Fruit fly (Drosophila melanogaster): ENCODE results near the gene Fntb.

The Fntb gene

dm6 chr3R:16431707-16432106, 1.1 kb upstream of the Fntb start (continued):
- TF ChIP-seq hkb (optimal IDR thresholded peaks at IDR 0.05) (peak; percentile 37), hkb (GFP tag; IDR thresholded peaks at IDR 0.05) (no peak), slp2 (GFP tag; optimal IDR thresholded peaks at IDR 0.05) (no peak), CG12104 (GFP tag; optimal IDR thresholded peaks at IDR 0.05) (no peak), CG15514 (GFP tag; optimal IDR thresholded peaks at IDR 0.05) (peak; percentile 23), Ets97D (GFP tag; optimal IDR thresholded peaks at IDR 0.05) (peak; percentile 40), CG12155 (GFP tag; optimal IDR thresholded peaks at IDR 0.05) (peak; percentile 25), CG17328 (GFP tag; IDR thresholded peaks at IDR 0.05) (no peak), pb (GFP tag; optimal IDR thresholded peaks at IDR 0.05) (peak; percentile 8), CG10543 (GFP tag; optimal IDR thresholded peaks at IDR 0.05) (peak; percentile 13), CG11398 (GFP tag; optimal IDR thresholded peaks at IDR 0.05) (no peak), CG7372 (GFP tag; IDR thresholded peaks at IDR 0.05) (no peak), tio (GFP tag; optimal IDR thresholded peaks at IDR 0.05) (no peak), CG12744 (GFP tag; optimal IDR thresholded peaks at IDR 0.05) (peak; percentile 46), CG18599 (GFP tag; optimal IDR thresholded peaks at IDR 0.05) (no peak), Bteb2 (GFP tag; optimal IDR thresholded peaks at IDR 0.05) (peak; percentile 29), Mad (GFP tag; optimal IDR thresholded peaks at IDR 0.05) (peak; percentile 21), CG32767 (GFP tag; IDR thresholded peaks at IDR 0.05) (no peak), CG18011 (GFP tag; optimal IDR thresholded peaks at IDR 0.05) (no peak), dmrt99B (tag; optimal IDR thresholded peaks at IDR 0.05) (no peak), CG17385 (GFP tag; optimal IDR thresholded peaks at IDR 0.05) (no peak), Dek (tag; optimal IDR thresholded peaks at IDR 0.05) (peak; percentile 42), Meics (GFP tag; optimal IDR thresholded peaks at IDR 0.05) (no peak), HmgZ (tag; optimal IDR thresholded peaks at IDR 0.05) (peak; percentile 84), ab (GFP tag; optimal IDR thresholded peaks at IDR 0.05) (no peak), p53 (GFP tag; optimal IDR thresholded peaks at IDR 0.05) (peak; percentile 15), Chrac-16 (GFP tag; optimal IDR thresholded peaks at IDR 0.05) (peak; percentile 5), CG10979 (tag; optimal IDR thresholded peaks at IDR 0.05) (peak; percentile 40), sima (GFP tag; optimal IDR thresholded peaks at IDR 0.05) (no peak), zf30C (GFP tag; optimal IDR thresholded peaks at IDR 0.05) (no peak), pum (GFP tag; optimal IDR thresholded peaks at IDR 0.05) (peak; percentile 10), usp (GFP tag; optimal IDR thresholded peaks at IDR 0.05) (no peak), Stat92E (GFP tag; optimal IDR thresholded peaks at IDR 0.05) (peak in 1 of 3 experiments; percentile 89), nom (GFP tag; optimal IDR thresholded peaks at IDR 0.05) (no peak), CG12236 (GFP tag; optimal IDR thresholded peaks at IDR 0.05) (peak; percentile 1), CG2120 (GFP tag; optimal IDR thresholded peaks at IDR 0.05) (peak; percentile 20), CG13624 (GFP tag; optimal IDR thresholded peaks at IDR 0.05) (peak; percentile 54), Kr (GFP tag; optimal IDR thresholded peaks at IDR 0.05) (no peak), NfI (GFP tag; optimal IDR thresholded peaks at IDR 0.05) (peak; percentile 50), sqz (GFP tag; optimal IDR thresholded peaks at IDR 0.05) (peak; percentile 19), Taf1 (GFP tag; IDR thresholded peaks at IDR 0.05) (no peak), ATbp (GFP tag; optimal IDR thresholded peaks at IDR 0.05) (no peak), br (optimal IDR thresholded peaks at IDR 0.05) (no peak), CG14441 (GFP tag; IDR thresholded peaks at IDR 0.05) (no peak), TFAM (GFP tag; optimal IDR thresholded peaks at IDR 0.05) (no peak), D19A (tag; optimal IDR thresholded peaks at IDR 0.05) (no peak), CG14965 (GFP tag; optimal IDR thresholded peaks at IDR 0.05; ENCODE audit: borderline replicate concordance) (no peak), CG14050 (GFP tag; IDR thresholded peaks at IDR 0.05) (no peak), CG3838 (GFP tag; optimal IDR thresholded peaks at IDR 0.05) (no peak), CG6813 (GFP tag; optimal IDR thresholded peaks at IDR 0.05) (no peak), knrl (GFP tag; IDR thresholded peaks at IDR 0.05; ENCODE audit: partially characterized antibody) (peak; percentile 73), CG1024 (GFP tag; IDR thresholded peaks at IDR 0.05) (no peak)

All from whole organism, embryonic.